Fruit fly (Drosophila melanogaster): Measurements from ENCODE around the gene 4E-T.

4E-T gene

DNA sequence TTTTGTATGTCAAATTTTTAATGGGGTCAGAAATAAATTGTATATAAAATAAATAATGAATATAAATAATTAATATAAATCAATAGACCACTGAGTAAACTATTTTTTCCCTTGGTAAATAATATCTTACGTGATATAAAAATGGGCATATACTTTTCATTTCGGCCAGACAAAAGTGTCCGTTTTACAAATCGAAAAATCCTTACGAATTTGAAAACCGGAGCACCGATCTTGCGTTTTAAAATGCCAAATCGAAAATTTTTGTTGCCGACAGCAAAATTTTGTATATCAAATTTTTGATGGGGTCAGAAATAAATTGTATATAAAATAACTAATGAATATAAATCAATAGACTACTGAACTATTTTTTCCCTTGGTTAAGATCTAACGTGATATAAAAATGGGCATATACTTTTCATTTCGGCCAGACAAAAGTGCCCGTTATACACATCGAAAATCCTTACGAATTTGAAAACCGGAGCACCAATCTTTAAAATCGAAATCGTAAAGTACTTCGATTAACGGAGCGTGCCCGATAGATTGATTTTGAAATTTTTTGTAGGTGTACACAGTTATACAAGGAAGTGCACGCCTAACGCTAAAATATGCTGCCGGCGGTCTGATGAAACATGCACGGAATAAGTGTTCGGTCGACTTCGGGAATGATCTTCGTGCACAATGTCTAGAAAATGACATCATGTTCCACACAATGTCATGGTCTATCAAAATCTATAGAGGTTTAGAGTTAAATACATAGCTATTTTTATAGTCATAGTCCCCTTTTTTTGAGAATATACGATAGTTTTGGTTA is 1.1 kb upstream of the 4E-T start (continued):
- TF ChIP-seq dmrt99B (tag; optimal IDR thresholded peaks at IDR 0.05), result no peak
- TF ChIP-seq tll (GFP tag; optimal IDR thresholded peaks at IDR 0.05), result no peak
- no peak for TF ChIP-seq gt (GFP tag; IDR thresholded peaks at IDR 0.05)
- TF ChIP-seq Dp (GFP tag; optimal IDR thresholded peaks at IDR 0.05), result no peak
- no peak for TF ChIP-seq CG8359 (GFP tag; optimal IDR thresholded peaks at IDR 0.05; ENCODE audit: borderline replicate concordance)
- no peak for TF ChIP-seq CG6791 (GFP tag; IDR thresholded peaks at IDR 0.05; ENCODE audit: partially characterized antibody)
- no peak for TF ChIP-seq ase (GFP tag; IDR thresholded peaks at IDR 0.05)
- peak; percentile 7 for TF ChIP-seq Lhr (GFP tag; optimal IDR thresholded peaks at IDR 0.05)
- TF ChIP-seq CG8290 (GFP tag; optimal IDR thresholded peaks at IDR 0.05), result no peak
- peak in 1 of 2 experiments; percentile 43 for TF ChIP-seq CG8290 (tag; optimal IDR thresholded peaks at IDR 0.05)
- no peak for TF ChIP-seq Rx (GFP tag; IDR thresholded peaks at IDR 0.05)
- no peak for TF ChIP-seq CG7963 (GFP tag; IDR thresholded peaks at IDR 0.05; ENCODE audit: partially characterized antibody)
- peak; percentile 2 for TF ChIP-seq Sry-β (GFP tag; optimal IDR thresholded peaks at IDR 0.05)
- no peak for TF ChIP-seq br (optimal IDR thresholded peaks at IDR 0.05)
- peak; percentile 55 for TF ChIP-seq BEAF-32 (GFP tag; optimal IDR thresholded peaks at IDR 0.05)
- TF ChIP-seq jigr1 (GFP tag; IDR thresholded peaks at IDR 0.05), result no peak
- TF ChIP-seq row (GFP tag; IDR thresholded peaks at IDR 0.05), result peak; percentile 69
- TF ChIP-seq cato (GFP tag; optimal IDR thresholded peaks at IDR 0.05; ENCODE audit: borderline replicate concordance), result no peak
- no peak for TF ChIP-seq CG16813 (GFP tag; IDR thresholded peaks at IDR 0.05; ENCODE audit: partially characterized antibody)
- no peak for TF ChIP-seq CG10267 (tag; optimal IDR thresholded peaks at IDR 0.05)
- TF ChIP-seq CG7745 (tag; optimal IDR thresholded peaks at IDR 0.05), result no peak
- TF ChIP-seq CG10654 (GFP tag; optimal IDR thresholded peaks at IDR 0.05), result no peak
- no peak for TF ChIP-seq dm (GFP tag; optimal IDR thresholded peaks at IDR 0.05)
- no peak for TF ChIP-seq croc (GFP tag; conservative IDR thresholded peaks at IDR 0.05)
- no peak for TF ChIP-seq Ada2b (GFP tag; IDR thresholded peaks at IDR 0.05)
- TF ChIP-seq da (GFP tag; optimal IDR thresholded peaks at IDR 0.05), result no peak
- no peak for TF ChIP-seq CG9215 (GFP tag; IDR thresholded peaks at IDR 0.05)
- no peak for TF ChIP-seq CG10366 (GFP tag; IDR thresholded peaks at IDR 0.05)
- no peak for TF ChIP-seq CG4328 (GFP tag; optimal IDR thresholded peaks at IDR 0.05)
- TF ChIP-seq CG13424 (tag; optimal IDR thresholded peaks at IDR 0.05), result no peak
- TF ChIP-seq D19A (tag; optimal IDR thresholded peaks at IDR 0.05), result no peak
- peak; percentile 88 for TF ChIP-seq CG11723 (GFP tag; optimal IDR thresholded peaks at IDR 0.05)
- TF ChIP-seq chif (GFP tag; optimal IDR thresholded peaks at IDR 0.05), result no peak
- no peak for TF ChIP-seq ham (GFP tag; IDR thresholded peaks at IDR 0.05)
- TF ChIP-seq pzg (GFP tag; optimal IDR thresholded peaks at IDR 0.05), result peak; percentile 43
- TF ChIP-seq lov (optimal IDR thresholded peaks at IDR 0.05), result no peak
- TF ChIP-seq lov (GFP tag; IDR thresholded peaks at IDR 0.05), result no peak
- TF ChIP-seq caup (GFP tag; optimal IDR thresholded peaks at IDR 0.05; ENCODE audit: severe bottlenecking), result no peak
- TF ChIP-seq ssp (GFP tag; IDR thresholded peaks at IDR 0.05), result peak; percentile 81
- no peak for TF ChIP-seq Abd-B (GFP tag; optimal IDR thresholded peaks at IDR 0.05)
- TF ChIP-seq Hsf (GFP tag; optimal IDR thresholded peaks at IDR 0.05), result no peak
- no peak for TF ChIP-seq usp (GFP tag; optimal IDR thresholded peaks at IDR 0.05)
- no peak for TF ChIP-seq Stat92E (GFP tag; optimal IDR thresholded peaks at IDR 0.05)
- TF ChIP-seq CG3995 (GFP tag; optimal IDR thresholded peaks at IDR 0.05), result no peak
- TF ChIP-seq NK7.1 (GFP tag; optimal IDR thresholded peaks at IDR 0.05), result no peak
- no peak for TF ChIP-seq fd96Cb (tag; optimal IDR thresholded peaks at IDR 0.05)
- TF ChIP-seq CG10431 (GFP tag; optimal IDR thresholded peaks at IDR 0.05), result no peak
- TF ChIP-seq en (GFP tag; optimal IDR thresholded peaks at IDR 0.05), result no peak
- peak; percentile 96 for TF ChIP-seq CG1603 (tag; optimal IDR thresholded peaks at IDR 0.05)
